Fruit fly (Drosophila melanogaster) whole organism, embryonic: ENCODE results near the gene how.
A peak's percentile ranks its signal among the peaks of the same experiment; 100 is the strongest.

ENCODE experiments used
- Aef1 ChIP-seq: fragments of 200-800 bp; sonication (Bioruptor generic); IDR thresholded peaks from 3 replicates; pipeline ENCODE4 v1.3.6; 2022; ENCODE audit warnings: missing biosample characterization, missing genetic modification characterization
- Antp ChIP-seq: fragments of 200-800 bp; sonication (Bioruptor generic); optimal IDR thresholded peaks from 3 replicates; lab custom pipeline; 2016; ENCODE audit warnings: missing biosample characterization, missing genetic modification characterization
- Asciz ChIP-seq: fragments of 200-800 bp; sonication (Bioruptor generic); optimal IDR thresholded peaks from 2 replicates; lab custom pipeline; 2017; ENCODE audit warnings: missing biosample characterization, mild to moderate bottlenecking, missing genetic modification characterization, missing genetic modification reagents
- BEAF-32 ChIP-seq: fragments of 200-800 bp; sonication (Bioruptor generic); optimal IDR thresholded peaks from 3 replicates; lab custom pipeline; 2017; ENCODE audit warnings: missing biosample characterization, missing genetic modification characterization, mild to moderate bottlenecking, moderate library complexity, missing genetic modification reagents
- Bteb2 ChIP-seq: fragments of 200-800 bp; sonication (Bioruptor generic); optimal IDR thresholded peaks from 2 replicates; lab custom pipeline; 2016; ENCODE audit warnings: missing biosample characterization, missing genetic modification characterization
- CG10209 ChIP-seq: fragments of 200-800 bp; sonication (Bioruptor generic); optimal IDR thresholded peaks from 3 replicates; lab custom pipeline; 2017; ENCODE audit warnings: missing biosample characterization, mild to moderate bottlenecking, missing genetic modification characterization, missing genetic modification reagents
- CG10565 ChIP-seq: fragments of 200-800 bp; sonication (Bioruptor generic); optimal IDR thresholded peaks from 3 replicates; lab custom pipeline; 2016; ENCODE audit warnings: missing biosample characterization, mild to moderate bottlenecking, missing genetic modification characterization
- CG1603 ChIP-seq: fragments of 200-800 bp; sonication (Bioruptor generic); optimal IDR thresholded peaks from 2 replicates; lab custom pipeline; 2019; ENCODE audit warnings: missing biosample characterization, mild to moderate bottlenecking, missing genetic modification characterization, moderate library complexity
- CG17328 ChIP-seq: fragments of 200-800 bp; sonication (Bioruptor generic); IDR thresholded peaks from 2 replicates; pipeline ENCODE4 v1.3.6; 2022; ENCODE audit warnings: missing biosample characterization, missing genetic modification characterization
- CG17359 ChIP-seq: fragments of 200-800 bp; sonication (Bioruptor generic); optimal IDR thresholded peaks from 3 replicates; lab custom pipeline; 2018; ENCODE audit warnings: missing biosample characterization, mild to moderate bottlenecking, missing genetic modification characterization, moderate library complexity
- CG18599 ChIP-seq: fragments of 200-800 bp; sonication (Bioruptor generic); optimal IDR thresholded peaks from 3 replicates; lab custom pipeline; 2017; ENCODE audit warnings: missing biosample characterization, missing genetic modification characterization, mild to moderate bottlenecking, moderate library complexity, missing genetic modification reagents
- CG18619 ChIP-seq: fragments of 200-800 bp; sonication (Bioruptor generic); optimal IDR thresholded peaks from 3 replicates; lab custom pipeline; 2017; ENCODE audit warnings: missing biosample characterization, mild to moderate bottlenecking, missing genetic modification characterization
- CG2199 ChIP-seq: fragments of 200-800 bp; sonication (Bioruptor generic); IDR thresholded peaks from 3 replicates; pipeline ENCODE4 v1.3.6; 2022; ENCODE audit warnings: missing biosample characterization, missing genetic modification characterization
- CG31441 ChIP-seq: fragments of 200-800 bp; sonication (Bioruptor generic); IDR thresholded peaks from 2 replicates; pipeline ENCODE4 v1.3.6; 2022; ENCODE audit warnings: missing biosample characterization, missing genetic modification characterization
- CG3407 ChIP-seq: fragments of 200-800 bp; sonication (Bioruptor generic); optimal IDR thresholded peaks from 2 replicates; lab custom pipeline; 2018; ENCODE audit warnings: missing biosample characterization, mild to moderate bottlenecking, missing genetic modification characterization
- CG34376 ChIP-seq: fragments of 200-800 bp; sonication (Bioruptor generic); optimal IDR thresholded peaks from 2 replicates; lab custom pipeline; 2018; ENCODE audit warnings: missing biosample characterization, mild to moderate bottlenecking, missing genetic modification characterization
- CG4730 ChIP-seq: fragments of 200-800 bp; sonication (Bioruptor generic); IDR thresholded peaks from 2 replicates; pipeline ENCODE4 v1.3.6; 2022; ENCODE audit warnings: missing biosample characterization, missing genetic modification characterization
- CG4854 ChIP-seq: fragments of 200-800 bp; sonication (Bioruptor generic); optimal IDR thresholded peaks from 2 replicates; lab custom pipeline; 2016; ENCODE audit warnings: missing biosample characterization, missing genetic modification characterization, inconsistent platforms
- CG5953 ChIP-seq: fragments of 200-800 bp; sonication (Bioruptor generic); IDR thresholded peaks from 2 replicates; pipeline ENCODE4 v1.3.6; 2022; ENCODE audit warnings: missing biosample characterization, missing genetic modification characterization
- CG6254 ChIP-seq: fragments of 200-800 bp; sonication (Bioruptor generic); optimal IDR thresholded peaks from 3 replicates; lab custom pipeline; 2017; ENCODE audit warnings: mild to moderate bottlenecking, missing biosample characterization, missing genetic modification reagents, missing genetic modification characterization
- CG6683 ChIP-seq: fragments of 200-800 bp; sonication (Bioruptor generic); optimal IDR thresholded peaks from 2 replicates; lab custom pipeline; 2017; ENCODE audit warnings: missing biosample characterization, mild to moderate bottlenecking, missing genetic modification characterization, missing genetic modification reagents
- CG8281 ChIP-seq: fragments of 200-800 bp; sonication (Bioruptor generic); optimal IDR thresholded peaks from 2 replicates; lab custom pipeline; 2018; ENCODE audit warnings: missing biosample characterization, mild to moderate bottlenecking, missing genetic modification characterization, moderate library complexity
- CG9437 ChIP-seq: fragments of 200-800 bp; sonication (Bioruptor generic); optimal IDR thresholded peaks from 2 replicates; lab custom pipeline; 2018; ENCODE audit warnings: missing biosample characterization, mild to moderate bottlenecking, missing genetic modification characterization
- CG9609 ChIP-seq: fragments of 200-800 bp; sonication (Bioruptor generic); optimal IDR thresholded peaks from 3 replicates; lab custom pipeline; 2016; ENCODE audit warnings: missing biosample characterization, missing genetic modification characterization
- CrebB ChIP-seq: fragments of 200-800 bp; sonication (Bioruptor generic); optimal IDR thresholded peaks from 3 replicates; lab custom pipeline; 2018; ENCODE audit warnings: missing biosample characterization, mild to moderate bottlenecking, missing genetic modification characterization
- Dad ChIP-seq: fragments of 200-800 bp; sonication (Bioruptor generic); optimal IDR thresholded peaks from 3 replicates; lab custom pipeline; 2016; ENCODE audit warnings: missing biosample characterization, missing genetic modification characterization
- Deaf1 ChIP-seq: fragments of 200-800 bp; optimal IDR thresholded peaks from 3 replicates; lab custom pipeline; 2019; ENCODE audit warnings: missing biosample characterization, mild to moderate bottlenecking, missing genetic modification characterization, moderate library complexity
- Drgx ChIP-seq: fragments of 200-800 bp; sonication (Bioruptor generic); IDR thresholded peaks from 2 replicates; pipeline ENCODE4 v1.3.6; 2022; ENCODE audit warnings: missing biosample characterization, missing genetic modification characterization
- Eip74EF ChIP-seq, 2 experiments: fragments of 200-800 bp in 1 of 2; fragments of >200 bp in 1 of 2; sonication (Bioruptor generic) in 1 of 2; optimal IDR thresholded peaks; 2 replicates each; lab custom pipeline; 2017 to 2019; ENCODE audit warnings: missing biosample characterization in 2 of 2, missing genetic modification characterization in 2 of 2, mild to moderate bottlenecking in 1 of 2, moderate library complexity in 1 of 2
- Fer3 ChIP-seq: fragments of 200-800 bp; sonication (Bioruptor generic); optimal IDR thresholded peaks from 2 replicates; lab custom pipeline; 2018; ENCODE audit warnings: missing biosample characterization, mild to moderate bottlenecking, missing genetic modification characterization, moderate library complexity
- NK7.1 ChIP-seq: fragments of 200-800 bp; sonication (Bioruptor generic); optimal IDR thresholded peaks from 3 replicates; lab custom pipeline; 2016; ENCODE audit warnings: missing biosample characterization, missing genetic modification characterization
- Oli ChIP-seq: fragments of 200-800 bp; sonication (Bioruptor generic); optimal IDR thresholded peaks from 2 replicates; lab custom pipeline; 2018; ENCODE audit warnings: missing biosample characterization, mild to moderate bottlenecking, missing genetic modification characterization, moderate library complexity
- PHDP ChIP-seq: fragments of 200-800 bp; sonication (Bioruptor generic); optimal IDR thresholded peaks from 3 replicates; lab custom pipeline; 2018; ENCODE audit warnings: missing biosample characterization, mild to moderate bottlenecking, missing genetic modification characterization, moderate library complexity
- Sox100B ChIP-seq: fragments of 200-800 bp; sonication (Bioruptor generic); optimal IDR thresholded peaks from 3 replicates; lab custom pipeline; 2018; ENCODE audit warnings: missing biosample characterization, mild to moderate bottlenecking, missing genetic modification characterization
- Xbp1 ChIP-seq: fragments of 200-800 bp; sonication (Bioruptor generic); optimal IDR thresholded peaks from 3 replicates; lab custom pipeline; 2016; ENCODE audit warnings: missing biosample characterization, mild to moderate bottlenecking, missing genetic modification characterization
- al ChIP-seq: fragments of 200-800 bp; sonication (Bioruptor generic); IDR thresholded peaks from 2 replicates; pipeline ENCODE4 v1.3.6; 2022; ENCODE audit warnings: missing biosample characterization, missing genetic modification characterization
- br ChIP-seq: fragments of >200 bp; optimal IDR thresholded peaks from 2 replicates; lab custom pipeline; 2017
- bsh ChIP-seq, 2 experiments: fragments of 200-800 bp; sonication (Bioruptor generic); optimal IDR thresholded peaks; 2 replicates each; lab custom pipeline; 2017 to 2018; ENCODE audit warnings: mild to moderate bottlenecking in 2 of 2, missing biosample characterization in 2 of 2, missing genetic modification characterization in 2 of 2, moderate library complexity in 1 of 2
- cato ChIP-seq: fragments of 200-800 bp; sonication (Bioruptor generic); optimal IDR thresholded peaks from 2 replicates; lab custom pipeline; 2016; ENCODE audit warnings: missing biosample characterization, missing genetic modification characterization, borderline replicate concordance
- exex ChIP-seq: fragments of 200-800 bp; sonication (Bioruptor generic); optimal IDR thresholded peaks from 4 replicates; lab custom pipeline; 2018; ENCODE audit warnings: missing biosample characterization, mild to moderate bottlenecking, missing genetic modification characterization, moderate library complexity
- fd96Cb ChIP-seq: fragments of 200-800 bp; sonication (Bioruptor generic); optimal IDR thresholded peaks from 2 replicates; lab custom pipeline; 2018; ENCODE audit warnings: missing biosample characterization, mild to moderate bottlenecking, missing genetic modification characterization, moderate library complexity
- gce ChIP-seq: fragments of 200-800 bp; sonication (Bioruptor generic); IDR thresholded peaks from 3 replicates; pipeline ENCODE4 v1.3.6; 2022; ENCODE audit warnings: missing biosample characterization, missing genetic modification characterization
- ham ChIP-seq: fragments of 200-800 bp; sonication (Bioruptor generic); IDR thresholded peaks from 2 replicates; pipeline ENCODE4 v1.3.6; 2022; ENCODE audit warnings: missing biosample characterization, missing genetic modification characterization
- nom ChIP-seq: fragments of 200-800 bp; sonication (Bioruptor generic); optimal IDR thresholded peaks from 2 replicates; lab custom pipeline; 2017; ENCODE audit warnings: missing biosample characterization, missing genetic modification characterization, mild to moderate bottlenecking, moderate library complexity, missing genetic modification reagents
- org-1 ChIP-seq: fragments of 200-800 bp; sonication (Bioruptor generic); optimal IDR thresholded peaks from 2 replicates; lab custom pipeline; 2017; ENCODE audit warnings: missing biosample characterization, missing genetic modification characterization
- psq ChIP-seq: fragments of 200-800 bp; sonication (Bioruptor generic); optimal IDR thresholded peaks from 2 replicates; lab custom pipeline; 2017; ENCODE audit warnings: missing biosample characterization, missing genetic modification characterization
- sob ChIP-seq: fragments of 200-800 bp; sonication (Bioruptor generic); IDR thresholded peaks from 2 replicates; pipeline ENCODE4 v1.3.6; 2022; ENCODE audit warnings: missing biosample characterization, missing genetic modification characterization
- stwl ChIP-seq: fragments of 200-800 bp; sonication (Bioruptor generic); optimal IDR thresholded peaks from 3 replicates; lab custom pipeline; 2018; ENCODE audit warnings: missing biosample characterization, mild to moderate bottlenecking, missing genetic modification characterization, moderate library complexity
- tin ChIP-seq: fragments of 200-800 bp; sonication (Bioruptor generic); optimal IDR thresholded peaks from 3 replicates; lab custom pipeline; 2016; ENCODE audit warnings: missing biosample characterization, missing genetic modification characterization
- twi ChIP-seq: fragments of 200-800 bp; optimal IDR thresholded peaks from 2 replicates; lab custom pipeline; 2019; ENCODE audit warnings: missing biosample characterization, mild to moderate bottlenecking, missing genetic modification characterization, moderate library complexity
- wek ChIP-seq: fragments of 200-800 bp; sonication (Bioruptor generic); optimal IDR thresholded peaks from 3 replicates; lab custom pipeline; 2018; ENCODE audit warnings: missing biosample characterization, mild to moderate bottlenecking, missing genetic modification characterization, moderate library complexity

The how gene

DNA sequence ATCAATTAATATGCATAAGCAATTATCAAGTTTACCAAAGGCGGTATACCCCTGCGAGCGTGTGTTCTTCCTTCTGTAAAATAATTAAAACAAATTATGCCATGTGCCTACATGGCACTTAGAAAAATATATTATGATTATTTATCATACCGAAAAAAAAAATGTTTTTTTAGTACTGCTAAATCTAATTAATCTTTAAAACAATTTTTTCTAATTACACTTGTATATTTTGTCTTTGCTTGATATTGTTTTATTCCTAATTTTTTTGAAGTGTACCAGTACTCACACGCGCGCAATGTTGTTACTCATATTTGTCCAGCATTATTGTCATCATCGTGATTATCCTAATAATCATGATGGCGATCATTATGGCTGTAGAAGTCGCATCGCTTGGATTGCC lies 81.4 kb downstream of the how start (continued):
- TF ChIP-seq Eip74EF (GFP tag; optimal IDR thresholded peaks at IDR 0.05; lab: Kevin White, UChicago) (no peak), fd96Cb (tag; lab: Kevin White, UChicago) (peak; percentile 19), CG4854 (no peak), gce (no peak), CG9609 (GFP tag; lab: Kevin White, UChicago) (no peak), Drgx (0 out of 2 replicates have a peak, but pooled peaks have one; percentile 20), al (GFP tag; lab: Robert Waterston, UW) (no peak), sob (no peak), CG10209 (GFP tag; lab: Kevin White, UChicago) (no peak), CG17328 (GFP tag; lab: Robert Waterston, UW) (no peak), CG1603 (tag; lab: Kevin White, UChicago) (no peak), CG31441 (GFP tag; lab: Robert Waterston, UW) (peak; percentile 52), CG17359 (tag; lab: Kevin White, UChicago) (peak; percentile 21), BEAF-32 (GFP tag; lab: Kevin White, UChicago) (no peak), Bteb2 (GFP tag; lab: Kevin White, UChicago) (no peak), CG18599 (GFP tag; lab: Kevin White, UChicago) (no peak), CG9437 (GFP tag; lab: Kevin White, UChicago) (peak; percentile 42), nom (GFP tag; lab: Kevin White, UChicago) (no peak), exex (no peak), Antp (GFP tag; lab: Kevin White, UChicago) (no peak), CG2199 (GFP tag; lab: Robert Waterston, UW) (no peak), CG6683 (no peak), stwl (no peak), CG5953 (GFP tag; lab: Robert Waterston, UW) (no peak), CG3407 (GFP tag; lab: Kevin White, UChicago) (no peak), CG4730 (no peak), CG6254 (GFP tag; lab: Kevin White, UChicago) (no peak), NK7.1 (GFP tag; lab: Kevin White, UChicago) (no peak), br (no peak), org-1 (GFP tag; lab: Kevin White, UChicago) (no peak), CG34376 (no peak), PHDP (peak; percentile 53), cato (GFP tag; lab: Kevin White, UChicago) (no peak), Asciz (GFP tag; lab: Kevin White, UChicago) (no peak), Fer3 (tag; lab: Kevin White, UChicago) (peak; percentile 12), CG8281 (no peak), twi (tag; lab: Kevin White, UChicago) (no peak), ham (GFP tag; lab: Robert Waterston, UW) (no peak), Aef1 (GFP tag; lab: Robert Waterston, UW) (no peak), CG18619 (no peak), Xbp1 (peak; percentile 15), CG10565 (no peak), wek (GFP tag; lab: Kevin White, UChicago) (no peak), Oli (tag; lab: Kevin White, UChicago) (peak; percentile 37), Sox100B (GFP tag; lab: Kevin White, UChicago) (peak; percentile 22), bsh (GFP tag; optimal IDR thresholded peaks at IDR 0.05; lab: Kevin White, UChicago) (peak in 1 of 2 experiments; percentile 49), Deaf1 (no peak), Dad (GFP tag; lab: Kevin White, UChicago) (no peak), psq (GFP tag; lab: Kevin White, UChicago) (no peak), tin (GFP tag; lab: Kevin White, UChicago) (no peak), CrebB (tag; lab: Kevin White, UChicago) (no peak)
